Worm (Caenorhabditis elegans) whole organism, L1 larva: ENCODE data around the gene mltn-9.

Experiments used
- ceh-88 ChIP-seq: fragments of 200-800 bp; sonication (Bioruptor generic); IDR thresholded peaks from 2 replicates; pipeline ENCODE4 v1.3.6; 2022; ENCODE audit warnings: missing genetic modification characterization, missing compliant biosample characterization
- dsc-1 ChIP-seq: sonication (generic microtip); optimal IDR thresholded peaks from 2 replicates; lab custom pipeline; 2016; ENCODE audit warnings: mild to moderate bottlenecking, missing genetic modification characterization, missing compliant biosample characterization
- egl-27 ChIP-seq, 2 experiments: fragments of 150-350 bp in 1 of 2; sonication (generic microtip); optimal IDR thresholded peaks; 3 replicates each; lab custom pipeline; 2017 to 2018; ENCODE audit warnings: missing biosample characterization in 2 of 2, missing genetic modification characterization in 2 of 2, missing genetic modification reagents in 2 of 2
- lin-15B ChIP-seq: fragments of 150-350 bp; sonication (generic microtip); optimal IDR thresholded peaks from 3 replicates; lab custom pipeline; 2014; ENCODE audit warnings: missing biosample characterization, missing genetic modification characterization
- tlp-1 ChIP-seq: fragments of 150-350 bp; optimal IDR thresholded peaks from 2 replicates; lab custom pipeline; 2014; ENCODE audit warnings: missing biosample characterization, missing genetic modification characterization
- unc-130 ChIP-seq: fragments of 150-350 bp; optimal IDR thresholded peaks from 2 replicates; lab custom pipeline; 2017; ENCODE audit warnings: missing biosample characterization, missing genetic modification characterization, inconsistent platforms
- vab-15 ChIP-seq: sonication (generic microtip); optimal IDR thresholded peaks from 2 replicates; lab custom pipeline; 2017; ENCODE audit warnings: missing genotype, mild to moderate bottlenecking, missing genetic modification characterization, missing compliant biosample characterization

- TF ChIP-seq lin-15B (tag; lab: Kevin White, UChicago) (no peak), egl-27 (tag; optimal IDR thresholded peaks at IDR 0.05; lab: Kevin White, UChicago) (no peak), unc-130 (tag; lab: Kevin White, UChicago) (no peak), dsc-1 (no peak), tlp-1 (tag; lab: Kevin White, UChicago) (no peak), vab-15 (tag; lab: Kevin White, UChicago) (no peak), ceh-88 (no peak)
Observed at ce11 chrII:14574790-14575189, 41.0 kb upstream of the mltn-9 start.
